Fruit fly (Drosophila melanogaster) whole organism, embryonic: ENCODE measurements around the gene CG16978.

Experiments
- B-H1 ChIP-seq: fragments of 200-800 bp; sonication (Bioruptor generic); IDR thresholded peaks from 3 replicates; pipeline ENCODE4 v1.3.6; 2022; ENCODE audit warnings: missing biosample characterization, missing genetic modification characterization
- B-H2 ChIP-seq: fragments of 200-800 bp; sonication (Bioruptor generic); optimal IDR thresholded peaks from 2 replicates; lab custom pipeline; 2018; ENCODE audit warnings: missing biosample characterization, mild to moderate bottlenecking, missing genetic modification characterization
- Bteb2 ChIP-seq: fragments of 200-800 bp; sonication (Bioruptor generic); optimal IDR thresholded peaks from 2 replicates; lab custom pipeline; 2016; ENCODE audit warnings: missing biosample characterization, missing genetic modification characterization
- CG10267 ChIP-seq: fragments of 200-800 bp; sonication (Bioruptor generic); optimal IDR thresholded peaks from 2 replicates; lab custom pipeline; 2018; ENCODE audit warnings: missing biosample characterization, mild to moderate bottlenecking, missing genetic modification characterization, moderate library complexity
- CG10321 ChIP-seq: fragments of 200-800 bp; sonication (Bioruptor generic); IDR thresholded peaks from 2 replicates; pipeline ENCODE4 v1.3.6; 2022; ENCODE audit warnings: missing biosample characterization, missing genetic modification characterization
- CG11695 ChIP-seq: fragments of 200-800 bp; sonication (Bioruptor generic); IDR thresholded peaks from 3 replicates; pipeline ENCODE4 v1.3.6; 2022; ENCODE audit warnings: missing biosample characterization, missing genetic modification characterization
- CG11723 ChIP-seq: fragments of 200-800 bp; sonication (Bioruptor generic); optimal IDR thresholded peaks from 2 replicates; lab custom pipeline; 2017; ENCODE audit warnings: missing biosample characterization, mild to moderate bottlenecking, missing genetic modification characterization
- CG12071 ChIP-seq: fragments of 200-800 bp; sonication (Bioruptor generic); optimal IDR thresholded peaks from 3 replicates; lab custom pipeline; 2018; ENCODE audit warnings: missing biosample characterization, mild to moderate bottlenecking, missing genetic modification characterization
- CG14014 ChIP-seq: fragments of 200-800 bp; sonication (Bioruptor generic); IDR thresholded peaks from 2 replicates; pipeline ENCODE4 v1.3.6; 2022; ENCODE audit warnings: missing biosample characterization, missing genetic modification characterization
- CG14860 ChIP-seq: fragments of 200-800 bp; sonication (Bioruptor generic); IDR thresholded peaks from 3 replicates; pipeline ENCODE4 v1.3.6; 2022; ENCODE audit warnings: missing biosample characterization, missing genetic modification characterization; ENCODE audit not compliant: partially characterized antibody
- CG18619 ChIP-seq: fragments of 200-800 bp; sonication (Bioruptor generic); optimal IDR thresholded peaks from 3 replicates; lab custom pipeline; 2017; ENCODE audit warnings: missing biosample characterization, mild to moderate bottlenecking, missing genetic modification characterization
- CG2116 ChIP-seq: fragments of 200-800 bp; sonication (Bioruptor generic); optimal IDR thresholded peaks from 3 replicates; lab custom pipeline; 2018; ENCODE audit warnings: missing biosample characterization, mild to moderate bottlenecking, missing genetic modification characterization
- CG2129 ChIP-seq: fragments of 200-800 bp; sonication (Bioruptor generic); IDR thresholded peaks from 2 replicates; pipeline ENCODE4 v1.3.6; 2022; ENCODE audit warnings: missing biosample characterization, missing genetic modification characterization; ENCODE audit not compliant: partially characterized antibody
- CG3163 ChIP-seq: fragments of 200-800 bp; sonication (Bioruptor generic); optimal IDR thresholded peaks from 3 replicates; lab custom pipeline; 2016; ENCODE audit warnings: missing biosample characterization, missing genetic modification characterization
- CG3281 ChIP-seq: fragments of 200-800 bp; sonication (Bioruptor generic); optimal IDR thresholded peaks from 3 replicates; lab custom pipeline; 2017; ENCODE audit warnings: missing biosample characterization, mild to moderate bottlenecking, missing genetic modification characterization
- CG33557 ChIP-seq: fragments of 200-800 bp; sonication (Bioruptor generic); optimal IDR thresholded peaks from 2 replicates; lab custom pipeline; 2019; ENCODE audit warnings: missing biosample characterization, mild to moderate bottlenecking, missing genetic modification characterization, moderate library complexity
- CG34422 ChIP-seq: fragments of 200-800 bp; sonication (Bioruptor generic); IDR thresholded peaks from 3 replicates; pipeline ENCODE4 v1.3.6; 2022; ENCODE audit warnings: missing biosample characterization, missing genetic modification characterization
- CG7745 ChIP-seq: fragments of 200-800 bp; sonication (Bioruptor generic); optimal IDR thresholded peaks from 2 replicates; lab custom pipeline; 2018; ENCODE audit warnings: missing biosample characterization, mild to moderate bottlenecking, missing genetic modification characterization, moderate library complexity
- CG8944 ChIP-seq: fragments of 200-800 bp; sonication (Bioruptor generic); optimal IDR thresholded peaks from 3 replicates; lab custom pipeline; 2016; ENCODE audit warnings: missing biosample characterization, missing genetic modification characterization
- CG9437 ChIP-seq: fragments of 200-800 bp; sonication (Bioruptor generic); optimal IDR thresholded peaks from 2 replicates; lab custom pipeline; 2018; ENCODE audit warnings: missing biosample characterization, mild to moderate bottlenecking, missing genetic modification characterization
- D ChIP-seq, 2 experiments: fragments of 200-800 bp in 1 of 2; fragments of >200 bp in 1 of 2; sonication (Bioruptor generic) in 1 of 2; optimal IDR thresholded peaks; 2 replicates in 1 of 2; 3 replicates in 1 of 2; lab custom pipeline; 2017; ENCODE audit warnings: mild to moderate bottlenecking in 1 of 2, missing biosample characterization in 1 of 2, missing genetic modification characterization in 1 of 2, missing genetic modification reagents in 1 of 2
- Dref ChIP-seq: fragments of 200-800 bp; sonication (Bioruptor generic); IDR thresholded peaks from 2 replicates; pipeline ENCODE4 v1.3.6; 2022; ENCODE audit warnings: missing biosample characterization, missing genetic modification characterization
- Ets97D ChIP-seq: fragments of 200-800 bp; sonication (Bioruptor generic); optimal IDR thresholded peaks from 3 replicates; lab custom pipeline; 2016; ENCODE audit warnings: missing biosample characterization, missing genetic modification characterization
- Gug ChIP-seq: fragments of 200-800 bp; sonication (Bioruptor generic); IDR thresholded peaks from 4 replicates; pipeline ENCODE4 v1.3.6; 2022; ENCODE audit warnings: missing biosample characterization, missing genetic modification characterization
- Rx ChIP-seq: fragments of 200-800 bp; sonication (Bioruptor generic); IDR thresholded peaks from 2 replicates; pipeline ENCODE4 v1.3.6; 2022; ENCODE audit warnings: missing biosample characterization, missing genetic modification characterization
- Tbp ChIP-seq: fragments of >200 bp; optimal IDR thresholded peaks from 2 replicates; lab custom pipeline; 2018; ENCODE audit warnings: missing biosample characterization, missing genetic modification characterization
- ase ChIP-seq: fragments of 200-800 bp; sonication (Bioruptor generic); IDR thresholded peaks from 3 replicates; pipeline ENCODE4 v1.3.6; 2022; ENCODE audit warnings: missing biosample characterization, missing genetic modification characterization
- cad ChIP-seq: fragments of >200 bp; optimal IDR thresholded peaks from 2 replicates; lab custom pipeline; 2017; ENCODE audit warnings: missing biosample characterization, missing genetic modification characterization
- crol ChIP-seq: fragments of 200-800 bp; sonication (Bioruptor generic); IDR thresholded peaks from 2 replicates; pipeline ENCODE4 v1.3.6; 2022; ENCODE audit warnings: missing biosample characterization, missing genetic modification characterization
- dan ChIP-seq: fragments of 200-800 bp; sonication (Bioruptor generic); IDR thresholded peaks from 2 replicates; pipeline ENCODE4 v1.3.6; 2022; ENCODE audit warnings: missing biosample characterization, missing genetic modification characterization
- disco-r ChIP-seq: fragments of 200-800 bp; sonication (Bioruptor generic); optimal IDR thresholded peaks from 2 replicates; lab custom pipeline; 2016; ENCODE audit warnings: missing biosample characterization, missing genetic modification characterization
- dm ChIP-seq: fragments of 200-800 bp; sonication (Bioruptor generic); optimal IDR thresholded peaks from 3 replicates; lab custom pipeline; 2016; ENCODE audit warnings: missing biosample characterization, missing genetic modification characterization
- eyg ChIP-seq: fragments of 200-800 bp; sonication (Bioruptor generic); optimal IDR thresholded peaks from 3 replicates; lab custom pipeline; 2016; ENCODE audit warnings: missing biosample characterization, missing genetic modification characterization
- gce ChIP-seq: fragments of 200-800 bp; sonication (Bioruptor generic); IDR thresholded peaks from 3 replicates; pipeline ENCODE4 v1.3.6; 2022; ENCODE audit warnings: missing biosample characterization, missing genetic modification characterization
- gfzf ChIP-seq: fragments of 200-800 bp; sonication (Bioruptor generic); optimal IDR thresholded peaks from 2 replicates; lab custom pipeline; 2016; ENCODE audit warnings: missing biosample characterization, mild to moderate bottlenecking, missing genetic modification characterization, moderate library complexity
- ham ChIP-seq: fragments of 200-800 bp; sonication (Bioruptor generic); IDR thresholded peaks from 2 replicates; pipeline ENCODE4 v1.3.6; 2022; ENCODE audit warnings: missing biosample characterization, missing genetic modification characterization
- kah ChIP-seq: fragments of 200-800 bp; sonication (Bioruptor generic); optimal IDR thresholded peaks from 2 replicates; lab custom pipeline; 2018; ENCODE audit warnings: missing biosample characterization, mild to moderate bottlenecking, missing genetic modification characterization
- nerfin-1 ChIP-seq: fragments of 200-800 bp; sonication (Bioruptor generic); optimal IDR thresholded peaks from 3 replicates; lab custom pipeline; 2019; ENCODE audit warnings: missing biosample characterization, mild to moderate bottlenecking, missing genetic modification characterization, moderate library complexity
- oc ChIP-seq: fragments of 200-800 bp; sonication (Bioruptor generic); optimal IDR thresholded peaks from 2 replicates; lab custom pipeline; 2018; ENCODE audit warnings: missing biosample characterization, mild to moderate bottlenecking, missing genetic modification characterization, moderate library complexity
- pzg ChIP-seq: fragments of 200-800 bp; sonication (Bioruptor generic); optimal IDR thresholded peaks from 3 replicates; lab custom pipeline; 2018; ENCODE audit warnings: missing biosample characterization, mild to moderate bottlenecking, missing genetic modification characterization, moderate library complexity
- ranshi ChIP-seq: fragments of 200-800 bp; sonication (Bioruptor generic); IDR thresholded peaks from 2 replicates; pipeline ENCODE4 v1.3.6; 2022; ENCODE audit warnings: missing biosample characterization, missing genetic modification characterization
- repo ChIP-seq: fragments of 200-800 bp; sonication (Bioruptor generic); optimal IDR thresholded peaks from 2 replicates; lab custom pipeline; 2016; ENCODE audit warnings: missing biosample characterization, missing genetic modification characterization
- rib ChIP-seq: fragments of 200-800 bp; sonication (Bioruptor generic); IDR thresholded peaks from 2 replicates; pipeline ENCODE4 v1.3.6; 2022; ENCODE audit warnings: missing biosample characterization, missing genetic modification characterization
- sens-2 ChIP-seq: fragments of 200-800 bp; sonication (Bioruptor generic); IDR thresholded peaks from 2 replicates; pipeline ENCODE4 v1.3.6; 2022; ENCODE audit warnings: missing biosample characterization, missing genetic modification characterization
- slbo ChIP-seq: fragments of 200-800 bp; sonication (Bioruptor generic); IDR thresholded peaks from 2 replicates; pipeline ENCODE4 v1.3.6; 2022; ENCODE audit warnings: missing biosample characterization, missing genetic modification characterization
- slou ChIP-seq: fragments of 200-800 bp; sonication (Bioruptor generic); optimal IDR thresholded peaks from 3 replicates; lab custom pipeline; 2016; ENCODE audit warnings: missing biosample characterization, missing genetic modification characterization
- so ChIP-seq: fragments of 200-800 bp; sonication (Bioruptor generic); IDR thresholded peaks from 3 replicates; pipeline ENCODE4 v1.3.6; 2022; ENCODE audit warnings: missing biosample characterization, missing genetic modification characterization
- ssp ChIP-seq: fragments of 200-800 bp; sonication (Bioruptor generic); IDR thresholded peaks from 2 replicates; pipeline ENCODE4 v1.3.6; 2022; ENCODE audit warnings: missing biosample characterization, missing genetic modification characterization
- ttk ChIP-seq: fragments of 200-800 bp; sonication (Bioruptor generic); IDR thresholded peaks from 2 replicates; pipeline ENCODE4 v2.1.2; 2022; ENCODE audit warnings: missing biosample characterization, missing genetic modification characterization
- tup ChIP-seq: fragments of 200-800 bp; sonication (Bioruptor generic); optimal IDR thresholded peaks from 2 replicates; lab custom pipeline; 2016; ENCODE audit warnings: missing biosample characterization, mild to moderate bottlenecking, missing genetic modification characterization, moderate library complexity
- vnd ChIP-seq: fragments of 200-800 bp; sonication (Bioruptor generic); IDR thresholded peaks from 3 replicates; pipeline ENCODE4 v1.3.6; 2022; ENCODE audit warnings: missing biosample characterization, missing genetic modification characterization; ENCODE audit not compliant: partially characterized antibody
- wek ChIP-seq: fragments of 200-800 bp; sonication (Bioruptor generic); optimal IDR thresholded peaks from 3 replicates; lab custom pipeline; 2018; ENCODE audit warnings: missing biosample characterization, mild to moderate bottlenecking, missing genetic modification characterization, moderate library complexity
- yki ChIP-seq: fragments of >200 bp; optimal IDR thresholded peaks from 3 replicates; lab custom pipeline; 2018

The CG16978 gene

DNA sequence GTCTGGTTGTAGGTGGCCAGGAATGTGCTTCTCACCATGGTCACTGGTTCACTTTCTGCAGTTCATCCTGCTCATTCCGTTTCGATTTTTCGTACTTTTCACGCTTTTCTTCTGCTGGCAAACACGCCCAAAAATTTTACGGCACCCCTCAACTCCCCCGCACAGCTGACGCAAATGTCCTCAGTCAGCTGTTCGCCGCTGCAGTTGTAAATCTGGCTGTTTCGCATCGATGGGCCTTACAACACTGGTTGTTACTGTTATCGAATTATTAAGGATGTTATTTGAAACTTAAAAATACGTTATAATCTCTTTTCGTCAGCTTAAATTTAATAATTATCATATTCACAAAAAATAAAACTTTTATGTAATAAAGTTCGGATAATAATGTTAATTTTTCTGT, 39.0 kb upstream of the CG16978 start, which contains the start of gene Mgat3 (continued):
- TF ChIP-seq wek (GFP tag; lab: Kevin White, UChicago) (no peak), CG9437 (GFP tag; lab: Kevin White, UChicago) (no peak), CG34422 (GFP tag; lab: Robert Waterston, UW) (no peak; the same call in 2 of the 3 replicates), CG10321 (no peak), Dref (peak; percentile 44), CG14014 (GFP tag; lab: Robert Waterston, UW) (no peak), CG10267 (tag; lab: Kevin White, UChicago) (peak; percentile 94), Ets97D (GFP tag; lab: Kevin White, UChicago) (no peak), ttk (no peak), B-H1 (no peak), CG7745 (tag; lab: Kevin White, UChicago) (no peak), dan (GFP tag; lab: Robert Waterston, UW) (no peak), Gug (no peak), ranshi (no peak), D (optimal IDR thresholded peaks at IDR 0.05; lab: Kevin White, UChicago) (no peak), D (GFP tag; optimal IDR thresholded peaks at IDR 0.05; lab: Kevin White, UChicago) (no peak), repo (no peak), yki (lab: Kevin White, UChicago) (no peak), CG33557 (GFP tag; lab: Kevin White, UChicago) (no peak), CG3163 (GFP tag; lab: Kevin White, UChicago) (no peak), CG14860 (GFP tag; lab: Robert Waterston, UW) (no peak), CG11723 (GFP tag; lab: Kevin White, UChicago) (no peak), CG8944 (GFP tag; lab: Kevin White, UChicago) (no peak), tup (GFP tag; lab: Kevin White, UChicago) (no peak), oc (no peak), kah (GFP tag; lab: Kevin White, UChicago) (no peak), rib (no peak), eyg (GFP tag; lab: Kevin White, UChicago) (no peak), so (GFP tag; lab: Robert Waterston, UW) (no peak), cad (peak; percentile 49), Tbp (GFP tag; lab: Kevin White, UChicago) (no peak), vnd (GFP tag; lab: Robert Waterston, UW) (no peak), ase (GFP tag; lab: Robert Waterston, UW) (no peak), CG12071 (no peak), Bteb2 (GFP tag; lab: Kevin White, UChicago) (no peak), disco-r (GFP tag; lab: Kevin White, UChicago) (no peak), CG18619 (GFP tag; lab: Kevin White, UChicago) (no peak), gfzf (peak; percentile 28), CG3281 (GFP tag; lab: Kevin White, UChicago) (no peak), crol (GFP tag; lab: Robert Waterston, UW) (peak; percentile 84), pzg (GFP tag; lab: Kevin White, UChicago) (peak; percentile 34), nerfin-1 (no peak), slou (no peak), CG2129 (GFP tag; lab: Robert Waterston, UW) (no peak), CG2116 (GFP tag; lab: Kevin White, UChicago) (peak; percentile 55), B-H2 (GFP tag; lab: Kevin White, UChicago) (no peak), dm (GFP tag; lab: Kevin White, UChicago) (no peak), ham (GFP tag; lab: Robert Waterston, UW) (no peak), gce (GFP tag; lab: Robert Waterston, UW) (no peak), Rx (GFP tag; lab: Robert Waterston, UW) (no peak), ssp (GFP tag; lab: Robert Waterston, UW) (no peak), sens-2 (GFP tag; lab: Robert Waterston, UW) (no peak), slbo (GFP tag; lab: Robert Waterston, UW) (no peak), CG11695 (GFP tag; lab: Robert Waterston, UW) (no peak)
